Worm (Caenorhabditis elegans) whole organism, L4 larva: ENCODE measurements around the gene let-653.

ENCODE experiments used
- hif-1 ChIP-seq, 2 experiments: sonication (generic microtip); optimal IDR thresholded peaks; 2 replicates each; lab custom pipeline; 2016 to 2017; ENCODE audit warnings: missing compliant biosample characterization in 2 of 2, missing genetic modification characterization in 2 of 2, missing genetic modification reagents in 2 of 2, missing genotype in 2 of 2, mild to moderate bottlenecking in 1 of 2
- nhr-28 ChIP-seq: fragments of 150-350 bp; optimal IDR thresholded peaks from 2 replicates; lab custom pipeline; 2014; ENCODE audit warnings: missing biosample characterization, missing genetic modification characterization
- vab-7 ChIP-seq: fragments of 200-800 bp; sonication (Bioruptor generic); IDR thresholded peaks from 2 replicates; pipeline ENCODE4 v1.3.6; 2022; ENCODE audit warnings: missing genetic modification reagents, missing genetic modification characterization, missing compliant biosample characterization

DNA sequence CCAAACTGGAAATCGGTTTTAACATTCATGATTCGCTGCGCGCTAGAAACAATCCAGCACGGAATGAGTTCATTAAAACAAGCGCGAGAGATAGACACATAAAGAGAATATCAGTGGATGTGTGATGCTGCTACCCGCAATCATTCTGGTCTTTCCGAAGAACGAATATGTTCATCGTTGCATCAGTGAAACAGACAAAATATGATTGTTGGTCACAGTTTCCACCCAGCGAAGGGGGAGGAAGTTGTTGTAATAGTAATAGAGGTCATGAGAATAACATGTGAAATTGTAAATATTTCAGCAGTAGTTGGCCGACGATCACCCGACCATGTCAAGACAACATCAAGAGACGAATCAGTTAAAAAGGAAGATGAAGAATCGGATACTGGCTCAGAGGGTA lies 15.8 kb downstream of the let-653 start:
- peak; percentile 48 for TF ChIP-seq nhr-28 (tag; lab: Kevin White, UChicago)
- no peak for TF ChIP-seq hif-1 (tag; optimal IDR thresholded peaks at IDR 0.05; lab: Kevin White, UChicago)
- no peak for TF ChIP-seq vab-7 (GFP tag; lab: Robert Waterston, UW)
